Worm (Caenorhabditis elegans) whole organism, L4 larva: ENCODE results near the gene dagl-2.

Experiments used
- ceh-20 ChIP-seq: fragments of 200-800 bp; sonication (Bioruptor generic); IDR thresholded peaks from 2 replicates; pipeline ENCODE4 v1.3.6; 2022; ENCODE audit warnings: missing genetic modification reagents, missing genetic modification characterization, missing compliant biosample characterization
- ceh-82 ChIP-seq: sonication (generic microtip); optimal IDR thresholded peaks from 2 replicates; lab custom pipeline; 2017; ENCODE audit warnings: missing biosample characterization, missing genetic modification characterization
- duxl-1 ChIP-seq: sonication (generic microtip); optimal IDR thresholded peaks from 2 replicates; lab custom pipeline; 2016; ENCODE audit warnings: mild to moderate bottlenecking, missing genetic modification characterization, moderate library complexity, missing compliant biosample characterization; ENCODE audit not compliant: poor library complexity
- egl-43 ChIP-seq: fragments of 200-800 bp; sonication (Bioruptor generic); IDR thresholded peaks from 2 replicates; pipeline ENCODE4 v1.3.6; 2022; ENCODE audit warnings: missing genetic modification reagents, missing genetic modification characterization, missing compliant biosample characterization
- fkh-10 ChIP-seq: fragments of 150-350 bp; optimal IDR thresholded peaks from 2 replicates; lab custom pipeline; 2014; ENCODE audit warnings: missing biosample characterization, missing genetic modification reagents, missing genetic modification characterization
- fos-1 ChIP-seq: fragments of 150-350 bp; optimal IDR thresholded peaks from 2 replicates; lab custom pipeline; 2014; ENCODE audit warnings: missing biosample characterization, missing genetic modification characterization
- lin-13 ChIP-seq: fragments of 150-350 bp; optimal IDR thresholded peaks from 2 replicates; lab custom pipeline; 2014; ENCODE audit warnings: missing biosample characterization, missing genetic modification reagents, missing genetic modification characterization
- nhr-10 ChIP-seq: fragments of 150-350 bp; optimal IDR thresholded peaks from 2 replicates; lab custom pipeline; 2014; ENCODE audit warnings: missing biosample characterization, missing genetic modification characterization
- pha-4 ChIP-seq, 2 experiments: fragments of 150-350 bp in 1 of 2; fragments of 200-800 bp in 1 of 2; sonication (Bioruptor generic) in 1 of 2; IDR thresholded peaks in 1 of 2; optimal IDR thresholded peaks in 1 of 2; 2 replicates each; pipeline versions ENCODE4 v1.3.6 to Lab custom; 2014 to 2022; ENCODE audit warnings: missing genetic modification characterization in 2 of 2, missing genetic modification reagents in 2 of 2, missing biosample characterization in 1 of 2, missing compliant biosample characterization in 1 of 2
- vab-7 ChIP-seq: fragments of 200-800 bp; sonication (Bioruptor generic); IDR thresholded peaks from 2 replicates; pipeline ENCODE4 v1.3.6; 2022; ENCODE audit warnings: missing genetic modification reagents, missing genetic modification characterization, missing compliant biosample characterization

- TF ChIP-seq nhr-10 (tag; lab: Kevin White, UChicago) (no peak), pha-4 (GFP tag; IDR thresholded peaks at IDR 0.05; lab: Robert Waterston, UW) (no peak), pha-4 (tag; optimal IDR thresholded peaks at IDR 0.05; lab: Kevin White, UChicago) (no peak), fkh-10 (GFP tag; lab: Kevin White, UChicago) (no peak), lin-13 (no peak), egl-43 (no peak), vab-7 (no peak), fos-1 (tag; lab: Kevin White, UChicago) (no peak), ceh-20 (no peak), duxl-1 (tag; lab: Kevin White, UChicago) (no peak), ceh-82 (no peak)
Observed at ce11 chrIII:764884-765283, 18.2 kb downstream of the dagl-2 start, which contains the start of gene ptl-1.
